Worm (Caenorhabditis elegans): ENCODE results near the gene acc-3.

Gene acc-3

DNA sequence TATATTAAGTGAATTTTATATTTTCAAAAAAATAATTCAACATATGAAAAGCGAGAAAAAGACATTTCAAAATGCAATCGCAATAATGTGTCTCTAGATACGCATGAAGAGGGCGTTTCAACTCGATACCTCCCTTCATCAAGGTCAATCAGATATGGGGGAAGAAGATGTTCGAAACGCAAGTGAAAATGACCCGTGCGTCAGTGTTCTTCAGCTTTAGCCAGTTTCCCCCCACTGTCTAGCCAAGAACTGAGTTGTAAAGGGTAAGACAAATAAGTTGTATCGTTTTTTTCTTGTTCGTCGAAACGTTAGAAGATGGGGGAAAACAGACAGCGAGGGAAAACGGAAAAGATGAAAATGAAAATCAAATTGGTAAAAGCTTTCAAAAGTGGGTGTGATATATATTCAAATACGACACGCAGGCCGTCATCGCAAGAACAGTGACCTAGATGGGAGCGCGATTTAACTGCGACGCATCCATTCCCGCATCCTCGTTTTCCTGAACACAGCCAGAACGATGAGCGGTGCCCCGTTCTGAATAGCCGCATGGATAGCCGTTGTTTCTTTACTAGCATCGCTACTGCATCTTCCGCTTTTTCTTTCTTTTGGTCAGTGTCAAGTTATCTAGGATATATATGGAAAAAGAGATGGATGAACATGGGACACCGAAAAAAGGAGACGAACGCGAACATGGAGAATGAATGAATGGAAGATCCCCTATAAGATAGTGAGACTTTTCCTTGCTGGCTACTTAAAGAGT, 32.5 kb downstream of the acc-3 start:
- TF ChIP-seq ham-2 (GFP tag; optimal IDR thresholded peaks at IDR 0.05), result peak; percentile 93
- TF ChIP-seq nhr-12 (tag; optimal IDR thresholded peaks at IDR 0.05), result no peak
- TF ChIP-seq mab-5 (tag; optimal IDR thresholded peaks at IDR 0.05), result no peak
- no peak for TF ChIP-seq snpc-4 (tag; optimal IDR thresholded peaks at IDR 0.05)
- no peak for TF ChIP-seq hlh-1 (tag; optimal IDR thresholded peaks at IDR 0.05)
- peak; percentile 28 for TF ChIP-seq blmp-1 (tag; optimal IDR thresholded peaks at IDR 0.05)
- no peak for TF ChIP-seq nhr-2 (tag; optimal IDR thresholded peaks at IDR 0.05)
- TF ChIP-seq mep-1 (tag; optimal IDR thresholded peaks at IDR 0.05), result no peak
- TF ChIP-seq elt-1 (tag; optimal IDR thresholded peaks at IDR 0.05; ENCODE audit: borderline replicate concordance, insufficient read depth), result no peak
- no peak for TF ChIP-seq ceh-43 (GFP tag; optimal IDR thresholded peaks at IDR 0.05)
- TF ChIP-seq lsy-2 (tag; optimal IDR thresholded peaks at IDR 0.05), result no peak
- TF ChIP-seq tbx-8 (GFP tag; optimal IDR thresholded peaks at IDR 0.05), result no peak
- TF ChIP-seq ceh-83 (GFP tag; optimal IDR thresholded peaks at IDR 0.05), result no peak
- TF ChIP-seq zip-8 (tag; optimal IDR thresholded peaks at IDR 0.05), result no peak
- TF ChIP-seq nhr-28 (tag; optimal IDR thresholded peaks at IDR 0.05), result no peak

DNA sequence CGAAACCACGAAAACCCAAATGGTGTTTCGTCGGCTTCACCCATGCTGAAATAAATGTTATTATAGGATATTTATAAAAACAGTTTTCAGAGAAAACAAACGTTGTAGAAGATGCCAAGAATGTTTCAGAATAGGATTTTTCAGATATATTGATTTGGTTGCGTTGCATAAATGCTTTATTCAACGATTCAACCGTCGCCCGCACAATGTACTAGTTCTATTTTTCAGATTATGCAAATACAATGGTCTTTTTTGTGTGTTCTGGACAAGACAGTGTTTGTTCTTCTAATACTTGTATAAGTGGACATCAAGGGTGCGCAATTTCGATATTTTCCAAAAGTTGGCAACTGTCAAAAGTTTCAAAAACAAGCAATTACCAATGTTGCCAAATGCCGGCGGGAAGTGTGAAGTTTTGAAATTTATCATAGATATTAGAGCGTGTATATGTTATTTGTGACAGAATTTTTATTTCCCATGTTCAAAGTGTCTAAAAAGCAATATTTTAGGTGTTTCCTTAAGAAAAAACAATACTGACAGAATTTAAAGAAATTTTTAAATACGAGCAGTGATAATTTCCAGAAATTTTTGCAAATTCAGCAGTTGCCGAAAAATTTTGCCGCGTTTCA, 36.0 kb downstream of the acc-3 start, which contains the start of gene K02G10.5:
K02G10.5 (minus strand) TSS at position 51 of the 626 bp plus-strand sequence.
- TF ChIP-seq tbx-8 (GFP tag; optimal IDR thresholded peaks at IDR 0.05) (no peak), pha-4 (tag; optimal IDR thresholded peaks at IDR 0.05) (no peak), flh-1 (GFP tag; optimal IDR thresholded peaks at IDR 0.05) (no peak), elt-3 (tag; optimal IDR thresholded peaks at IDR 0.05) (no peak), ceh-83 (GFP tag; optimal IDR thresholded peaks at IDR 0.05) (no peak)

DNA sequence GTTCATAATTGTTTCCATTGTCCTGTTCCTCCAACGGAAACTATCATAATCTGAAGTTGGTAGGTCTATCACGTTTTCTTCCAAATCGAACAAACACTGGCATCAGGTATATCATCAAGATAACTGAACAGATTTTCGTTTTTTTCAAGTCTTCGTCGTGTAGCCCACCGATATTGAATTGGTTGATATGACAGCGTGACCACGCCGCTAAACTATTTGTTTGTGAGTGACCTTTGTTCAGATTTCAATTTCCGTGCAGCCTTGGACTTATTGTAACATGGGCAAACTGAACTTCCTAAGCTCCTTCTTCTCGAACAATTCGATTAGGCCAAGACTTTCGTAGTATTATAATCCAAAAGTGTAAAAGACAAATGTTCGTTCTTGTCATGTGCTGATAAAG, 41.7 kb downstream of the acc-3 start:
- TF ChIP-seq ceh-83 (GFP tag; optimal IDR thresholded peaks at IDR 0.05) (no peak), tbx-8 (GFP tag; optimal IDR thresholded peaks at IDR 0.05) (no peak), lsy-2 (tag; optimal IDR thresholded peaks at IDR 0.05) (no peak), lin-13 (tag; optimal IDR thresholded peaks at IDR 0.05) (no peak), bed-3 (GFP tag; optimal IDR thresholded peaks at IDR 0.05) (no peak), nhr-28 (tag; optimal IDR thresholded peaks at IDR 0.05) (no peak), M03D4.4 (tag; optimal IDR thresholded peaks at IDR 0.05) (no peak), nhr-12 (tag; optimal IDR thresholded peaks at IDR 0.05) (no peak)

DNA sequence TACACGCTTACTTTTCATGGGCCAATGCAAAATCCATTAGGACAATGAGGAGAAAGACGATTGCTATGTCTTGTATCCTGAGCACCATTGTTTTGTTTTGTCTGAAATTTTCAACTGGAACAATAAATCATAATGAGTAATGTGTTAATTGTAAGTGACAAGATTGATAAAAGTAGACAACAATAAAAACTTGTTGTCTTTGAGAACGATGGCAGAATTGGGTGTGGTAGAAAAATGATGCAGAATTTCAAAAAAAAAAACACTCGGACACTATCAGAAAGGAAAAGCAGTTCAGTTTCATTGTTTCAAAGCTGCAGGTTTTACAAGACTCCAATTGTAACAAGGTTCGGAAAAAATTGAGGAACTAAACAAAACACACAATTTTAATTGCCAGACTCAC, 44.7 kb downstream of the acc-3 start, which contains the start of gene K02G10.15:
K02G10.15 (minus strand) TSS at position 101 of the 400 bp plus-strand sequence.
- TF ChIP-seq bed-3 (GFP tag; optimal IDR thresholded peaks at IDR 0.05) (no peak), lsy-2 (tag; optimal IDR thresholded peaks at IDR 0.05) (no peak), unc-62 (GFP tag; optimal IDR thresholded peaks at IDR 0.05) (no peak), lin-13 (tag; optimal IDR thresholded peaks at IDR 0.05) (no peak), nhr-76 (tag; optimal IDR thresholded peaks at IDR 0.05) (no peak)

DNA sequence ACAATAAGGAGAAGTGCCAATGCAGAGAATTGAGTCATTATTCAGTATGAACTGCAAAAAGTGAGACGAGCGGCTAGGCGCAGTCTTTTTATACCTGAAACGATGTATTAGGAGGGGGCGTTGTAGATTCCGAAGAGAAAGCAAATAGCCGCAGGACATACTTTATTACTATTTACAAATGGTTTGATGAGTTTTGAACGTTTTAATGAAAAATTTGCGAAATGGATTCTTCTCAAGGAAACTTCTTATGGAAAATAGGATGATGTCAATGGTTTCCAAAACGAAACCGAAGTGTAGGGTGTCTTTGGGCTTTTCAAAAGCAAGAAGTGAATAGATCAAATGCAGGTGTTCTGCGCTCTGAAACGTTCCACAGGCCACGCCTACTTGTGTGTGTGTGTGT, 49.3 kb downstream of the acc-3 start, which contains the start of gene flp-11:
flp-11 (minus strand) TSS at position 101 of the 400 bp plus-strand sequence.
- no peak for TF ChIP-seq mls-2 (tag; optimal IDR thresholded peaks at IDR 0.05)
- TF ChIP-seq drap-1 (GFP tag; optimal IDR thresholded peaks at IDR 0.05), result no peak
- no peak for TF ChIP-seq blmp-1 (tag; optimal IDR thresholded peaks at IDR 0.05)
- no peak for TF ChIP-seq flh-1 (GFP tag; optimal IDR thresholded peaks at IDR 0.05)
- TF ChIP-seq unc-120 (tag; optimal IDR thresholded peaks at IDR 0.05; ENCODE audit: poor library complexity, severe bottlenecking), result no peak
- no peak for TF ChIP-seq mab-5 (tag; optimal IDR thresholded peaks at IDR 0.05)
- no peak for TF ChIP-seq ceh-43 (GFP tag; optimal IDR thresholded peaks at IDR 0.05)
- no peak for TF ChIP-seq lsy-2 (tag; optimal IDR thresholded peaks at IDR 0.05)
- no peak for TF ChIP-seq ham-2 (GFP tag; optimal IDR thresholded peaks at IDR 0.05)
- TF ChIP-seq pha-4 (tag; optimal IDR thresholded peaks at IDR 0.05), result no peak
- no peak for TF ChIP-seq sptf-1 (tag; optimal IDR thresholded peaks at IDR 0.05)
- TF ChIP-seq snpc-4 (tag; optimal IDR thresholded peaks at IDR 0.05), result no peak
- TF ChIP-seq tbx-8 (GFP tag; optimal IDR thresholded peaks at IDR 0.05), result no peak
- no peak for TF ChIP-seq nhr-2 (tag; optimal IDR thresholded peaks at IDR 0.05)

DNA sequence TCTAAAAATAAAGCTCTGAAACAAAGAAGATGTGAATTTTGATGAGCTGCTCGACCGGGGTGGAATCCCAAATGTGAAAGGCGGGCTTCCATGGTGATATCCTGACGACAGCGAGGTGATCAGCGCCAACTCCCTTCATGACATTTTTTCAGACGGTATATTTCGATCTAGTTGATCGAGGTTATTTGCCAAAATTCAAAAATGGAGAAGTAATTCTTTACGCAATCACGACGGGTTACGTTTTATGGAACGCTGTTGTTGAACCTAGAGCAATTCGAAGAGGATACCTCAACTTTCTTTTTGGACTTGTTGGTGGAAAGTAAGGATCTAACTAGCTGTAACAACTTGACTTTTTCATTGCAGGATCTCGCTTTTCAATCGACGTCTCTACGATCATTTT, 50.6 kb downstream of the acc-3 start:
- no peak for TF ChIP-seq M03D4.4 (tag; optimal IDR thresholded peaks at IDR 0.05)
- TF ChIP-seq nhr-28 (tag; optimal IDR thresholded peaks at IDR 0.05), result no peak
- no peak for TF ChIP-seq elt-1 (tag; optimal IDR thresholded peaks at IDR 0.05; ENCODE audit: borderline replicate concordance, insufficient read depth)
- no peak for TF ChIP-seq nhr-2 (tag; optimal IDR thresholded peaks at IDR 0.05)
- no peak for TF ChIP-seq ceh-39 (tag; optimal IDR thresholded peaks at IDR 0.05)
- no peak for TF ChIP-seq ceh-83 (GFP tag; optimal IDR thresholded peaks at IDR 0.05)
- TF ChIP-seq nhr-237 (tag; optimal IDR thresholded peaks at IDR 0.05), result no peak
- TF ChIP-seq tbx-8 (GFP tag; optimal IDR thresholded peaks at IDR 0.05), result no peak
- TF ChIP-seq sem-2 (GFP tag; optimal IDR thresholded peaks at IDR 0.05), result no peak
- no peak for TF ChIP-seq unc-39 (tag; optimal IDR thresholded peaks at IDR 0.05)
- TF ChIP-seq drap-1 (GFP tag; optimal IDR thresholded peaks at IDR 0.05), result no peak
- no peak for TF ChIP-seq ces-1 (GFP tag; optimal IDR thresholded peaks at IDR 0.05)
- TF ChIP-seq pha-4 (tag; optimal IDR thresholded peaks at IDR 0.05), result no peak
- no peak for TF ChIP-seq elt-3 (tag; optimal IDR thresholded peaks at IDR 0.05)
- no peak for TF ChIP-seq snpc-4 (tag; optimal IDR thresholded peaks at IDR 0.05)
- TF ChIP-seq sptf-1 (tag; optimal IDR thresholded peaks at IDR 0.05), result no peak
- TF ChIP-seq lin-13 (tag; optimal IDR thresholded peaks at IDR 0.05), result no peak
- no peak for TF ChIP-seq lsy-2 (tag; optimal IDR thresholded peaks at IDR 0.05)
- no peak for TF ChIP-seq lin-32 (GFP tag; optimal IDR thresholded peaks at IDR 0.05)
